Fruit fly (Drosophila melanogaster): ENCODE results near the gene Prp16.
A peak's percentile ranks its signal among the peaks of the same experiment; 100 is the strongest.

Prp16 gene

DNA sequence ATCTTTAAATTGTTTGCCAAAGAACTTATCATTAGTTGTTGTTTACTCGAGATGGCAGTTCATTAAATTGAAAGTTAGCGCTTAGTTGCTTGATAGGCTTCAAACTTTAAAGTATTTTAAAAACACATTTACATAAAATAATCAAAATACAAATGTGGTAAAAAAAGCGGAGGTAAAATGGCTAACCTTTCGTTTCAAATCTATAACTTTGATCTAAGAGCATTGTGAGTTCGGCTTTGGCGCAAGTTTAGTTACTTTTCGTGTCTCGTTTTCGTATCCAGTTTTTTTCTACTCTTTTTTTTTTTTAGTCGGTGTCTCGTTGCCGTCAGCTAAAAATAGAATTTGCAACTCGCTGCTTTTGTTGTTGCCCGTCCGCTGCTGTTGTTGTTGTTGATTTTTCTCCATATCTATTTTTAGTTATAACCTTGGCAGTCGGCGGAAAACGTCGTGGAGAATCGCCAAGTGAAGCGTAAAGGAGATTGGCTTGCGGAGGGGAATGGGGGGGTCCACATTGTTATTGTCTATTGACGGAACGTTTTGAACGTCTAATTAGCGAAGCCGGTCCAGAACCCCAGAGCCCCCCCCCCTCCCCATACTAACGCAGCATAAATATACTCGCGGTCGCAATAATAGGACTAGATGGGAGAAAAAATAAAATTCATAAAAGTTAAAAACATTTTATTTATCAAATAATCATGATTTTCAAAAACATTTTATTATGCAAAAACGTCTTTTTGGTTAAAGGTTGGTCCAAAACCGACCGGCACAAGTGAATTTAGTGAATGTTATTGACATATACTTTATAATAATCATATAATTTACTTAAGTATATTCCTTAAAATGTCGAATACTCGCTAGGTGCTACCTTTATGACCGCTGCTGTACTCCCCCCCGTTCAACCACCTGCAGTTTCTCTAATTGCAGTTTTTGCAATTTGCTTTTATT is 13.6 kb downstream of the Prp16 start (continued):
- peak; percentile 65 for TF ChIP-seq spab (GFP tag; optimal IDR thresholded peaks at IDR 0.05)
- peak; percentile 86 for TF ChIP-seq CG8119 (GFP tag; IDR thresholded peaks at IDR 0.05)
- no peak for TF ChIP-seq topi (GFP tag; optimal IDR thresholded peaks at IDR 0.05)
- TF ChIP-seq vri (GFP tag; optimal IDR thresholded peaks at IDR 0.05), result no peak
- TF ChIP-seq Sox15 (GFP tag; optimal IDR thresholded peaks at IDR 0.05), result no peak
- peak; percentile 64 for TF ChIP-seq Lpt (GFP tag; optimal IDR thresholded peaks at IDR 0.05)
- no peak for TF ChIP-seq Eip75B (GFP tag; optimal IDR thresholded peaks at IDR 0.05)
- TF ChIP-seq CG10631 (GFP tag; optimal IDR thresholded peaks at IDR 0.05), result peak; percentile 73
- peak; percentile 2 for TF ChIP-seq lz (GFP tag; optimal IDR thresholded peaks at IDR 0.05)
- TF ChIP-seq CG34406 (GFP tag; optimal IDR thresholded peaks at IDR 0.05), result peak; percentile 46
- TF ChIP-seq CG3032 (tag; optimal IDR thresholded peaks at IDR 0.05), result peak; percentile 75
- no peak for TF ChIP-seq fkh (GFP tag; optimal IDR thresholded peaks at IDR 0.05)
- no peak for TF ChIP-seq Hr38 (GFP tag; optimal IDR thresholded peaks at IDR 0.05)
- TF ChIP-seq CG32006 (GFP tag; optimal IDR thresholded peaks at IDR 0.05), result peak; percentile 91
- TF ChIP-seq salr (GFP tag; optimal IDR thresholded peaks at IDR 0.05), result peak; percentile 33 to 59
- no peak for TF ChIP-seq Eip93F (GFP tag; optimal IDR thresholded peaks at IDR 0.05)
- TF ChIP-seq net (GFP tag; optimal IDR thresholded peaks at IDR 0.05), result peak; percentile 16
- TF ChIP-seq CG6854 (GFP tag; optimal IDR thresholded peaks at IDR 0.05), result peak; percentile 13
- TF ChIP-seq CG9139 (GFP tag; optimal IDR thresholded peaks at IDR 0.05), result peak; percentile 21
- TF ChIP-seq esn (GFP tag; optimal IDR thresholded peaks at IDR 0.05), result no peak
- TF ChIP-seq Met (GFP tag; optimal IDR thresholded peaks at IDR 0.05), result peak; percentile 15
- peak; percentile 75 for TF ChIP-seq Ets96B (tag; optimal IDR thresholded peaks at IDR 0.05)
- TF ChIP-seq CG6163 (GFP tag; IDR thresholded peaks at IDR 0.05), result peak; percentile 80
- TF ChIP-seq acj6 (GFP tag; optimal IDR thresholded peaks at IDR 0.05), result peak; percentile 69
- TF ChIP-seq fd59A (GFP tag; optimal IDR thresholded peaks at IDR 0.05), result peak; percentile 67
- TF ChIP-seq Hr4 (GFP tag; optimal IDR thresholded peaks at IDR 0.05), result peak; percentile 43

DNA sequence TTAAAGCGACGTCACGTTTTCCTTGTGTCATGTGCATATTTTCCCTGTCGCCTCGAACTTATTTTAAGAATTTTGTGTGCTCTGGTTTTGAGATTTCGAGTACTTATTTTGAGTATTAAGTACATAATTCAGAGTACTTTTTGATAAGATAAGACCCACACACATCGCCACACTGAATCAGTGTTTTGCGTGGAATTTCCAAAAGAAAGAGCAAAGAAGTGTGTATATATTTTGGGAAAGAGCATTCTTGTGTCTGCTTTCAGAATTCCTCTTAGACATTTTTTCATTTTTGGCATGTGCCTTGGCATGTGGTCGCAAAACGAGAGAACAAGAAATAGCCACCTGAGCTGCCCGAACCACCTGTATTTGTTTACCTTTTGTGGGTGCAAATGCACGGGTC is 14.7 kb downstream of the Prp16 start:
- TF ChIP-seq CG7368 (GFP tag; optimal IDR thresholded peaks at IDR 0.05) (no peak), Hr39 (GFP tag; optimal IDR thresholded peaks at IDR 0.05) (peak; percentile 25), Ets96B (tag; optimal IDR thresholded peaks at IDR 0.05) (peak; percentile 10), fkh (GFP tag; optimal IDR thresholded peaks at IDR 0.05) (peak; percentile 42), CG6163 (GFP tag; IDR thresholded peaks at IDR 0.05) (peak; percentile 36; the same call in 1 of the 3 replicates), CG31627 (GFP tag; optimal IDR thresholded peaks at IDR 0.05) (peak; percentile 16), vri (GFP tag; optimal IDR thresholded peaks at IDR 0.05) (peak; percentile 56), CG32006 (GFP tag; optimal IDR thresholded peaks at IDR 0.05) (peak; percentile 38), Eip75B (GFP tag; optimal IDR thresholded peaks at IDR 0.05) (no peak), lz (GFP tag; optimal IDR thresholded peaks at IDR 0.05) (peak; percentile 14), Met (GFP tag; optimal IDR thresholded peaks at IDR 0.05) (peak; percentile 38), Eip78C (GFP tag) (peak; percentile 66), dsx (GFP tag; optimal IDR thresholded peaks at IDR 0.05; ENCODE audit: poor library complexity, severe bottlenecking) (no peak), spab (GFP tag; optimal IDR thresholded peaks at IDR 0.05) (no peak), topi (GFP tag; optimal IDR thresholded peaks at IDR 0.05) (peak; percentile 17), fd59A (GFP tag; optimal IDR thresholded peaks at IDR 0.05) (no peak), svp (GFP tag) (peak; percentile 80), ss (GFP tag; optimal IDR thresholded peaks at IDR 0.05) (peak in 1 of 2 experiments; percentile 17), CG8119 (GFP tag; IDR thresholded peaks at IDR 0.05) (no peak), Ets21C (GFP tag; optimal IDR thresholded peaks at IDR 0.05) (peak; percentile 6), Smox (GFP tag; optimal IDR thresholded peaks at IDR 0.05) (peak; percentile 9), CG3032 (tag; optimal IDR thresholded peaks at IDR 0.05) (peak; percentile 41)

DNA sequence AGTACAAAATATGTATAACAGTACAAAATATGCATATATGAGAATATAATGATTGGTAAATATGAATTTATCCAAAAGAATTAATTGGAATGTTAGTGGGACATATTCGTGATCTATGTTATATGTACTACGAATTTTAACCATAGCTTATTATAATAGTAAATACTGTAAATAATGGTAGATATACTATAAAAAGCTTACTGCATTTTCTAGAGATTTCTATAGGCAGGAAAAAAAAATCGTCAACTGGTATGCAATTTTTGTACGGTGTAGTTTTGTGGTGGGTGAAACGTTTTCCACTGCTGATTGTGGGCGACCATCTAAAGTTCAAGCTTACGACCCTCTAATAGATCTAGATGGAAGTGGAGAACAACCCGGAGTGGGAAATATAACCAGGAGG is 15.7 kb downstream of the Prp16 start:
- TF ChIP-seq svp (GFP tag) (peak; percentile 61), CG16779 (tag; optimal IDR thresholded peaks at IDR 0.05) (no peak), CG10631 (GFP tag; optimal IDR thresholded peaks at IDR 0.05) (peak; percentile 23), Hr4 (GFP tag; optimal IDR thresholded peaks at IDR 0.05) (no peak), CG32006 (GFP tag; optimal IDR thresholded peaks at IDR 0.05) (peak; percentile 43), Eip78C (GFP tag) (peak; percentile 74)

Measured in whole organism, prepupa.